Worm (Caenorhabditis elegans) whole organism, L2 larva: Measurements from ENCODE around the gene crm-1.

Experiments used
- elt-1 ChIP-seq: fragments of 150-350 bp; optimal IDR thresholded peaks from 2 replicates; lab custom pipeline; 2014; ENCODE audit warnings: missing biosample characterization, missing genetic modification characterization
- gmeb-1 ChIP-seq: fragments of 150-350 bp; optimal IDR thresholded peaks from 2 replicates; lab custom pipeline; 2014; ENCODE audit warnings: missing biosample characterization, missing genetic modification characterization
- lin-13 ChIP-seq: fragments of 150-350 bp; optimal IDR thresholded peaks from 2 replicates; lab custom pipeline; 2014; ENCODE audit warnings: missing biosample characterization, missing genetic modification reagents, missing genetic modification characterization
- nhr-11 ChIP-seq: fragments of 150-350 bp; optimal IDR thresholded peaks from 2 replicates; lab custom pipeline; 2014; ENCODE audit warnings: missing biosample characterization, missing genetic modification characterization
- nhr-23 ChIP-seq: fragments of 150-350 bp; optimal IDR thresholded peaks from 2 replicates; lab custom pipeline; 2014; ENCODE audit warnings: missing biosample characterization, missing genetic modification reagents, missing genetic modification characterization
- nhr-237 ChIP-seq: fragments of 150-350 bp; optimal IDR thresholded peaks from 2 replicates; lab custom pipeline; 2014; ENCODE audit warnings: missing biosample characterization, missing genetic modification characterization
- nhr-25 ChIP-seq: fragments of 150-350 bp; sonication (generic microtip); optimal IDR thresholded peaks from 3 replicates; lab custom pipeline; 2014; ENCODE audit warnings: missing biosample characterization, missing genetic modification characterization
- sma-3 ChIP-seq: sonication (generic microtip); optimal IDR thresholded peaks from 2 replicates; lab custom pipeline; 2016; ENCODE audit warnings: missing genetic modification reagents, missing genetic modification characterization, missing compliant biosample characterization
- unc-55 ChIP-seq: fragments of 150-350 bp; sonication (generic microtip); optimal IDR thresholded peaks from 3 replicates; lab custom pipeline; 2014; ENCODE audit warnings: missing biosample characterization, missing genetic modification reagents, missing genetic modification characterization
- ztf-1 ChIP-seq: fragments of 200-800 bp; sonication (Bioruptor generic); conservative IDR thresholded peaks from 2 replicates; pipeline ENCODE4 v1.3.6; 2022; ENCODE audit warnings: missing genetic modification characterization, missing compliant biosample characterization
- ztf-4 ChIP-seq: fragments of 150-350 bp; optimal IDR thresholded peaks from 2 replicates; lab custom pipeline; 2014; ENCODE audit warnings: missing biosample characterization, missing genetic modification characterization

DNA sequence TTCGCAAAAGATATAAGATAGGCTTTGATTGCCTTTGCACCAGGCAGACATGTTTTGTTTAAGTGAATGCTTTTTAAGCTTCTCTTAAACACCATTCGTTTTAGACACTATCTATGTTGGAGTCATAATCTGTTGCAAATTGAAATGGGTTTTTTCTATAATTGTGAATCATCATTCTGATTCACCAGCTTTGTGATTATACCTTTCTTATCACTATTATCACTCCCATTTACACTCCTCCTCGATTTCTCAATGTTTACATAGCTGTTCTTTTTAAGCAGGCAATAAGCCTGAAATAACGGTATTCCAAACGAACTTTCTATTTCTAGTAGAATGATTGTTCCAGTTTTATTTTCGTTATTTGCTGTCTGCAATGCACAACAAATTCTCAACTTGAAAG is 34.8 kb downstream of the crm-1 start, which contains the start of gene B0024.4:
- TF ChIP-seq nhr-25 (tag; lab: Kevin White, UChicago): no peak
- no peak for TF ChIP-seq nhr-11 (tag; lab: Kevin White, UChicago)
- no peak for TF ChIP-seq sma-3 (GFP tag; lab: Kevin White, UChicago)
- no peak for TF ChIP-seq lin-13 (GFP tag; lab: Kevin White, UChicago)
- TF ChIP-seq ztf-4: no peak
- no peak for TF ChIP-seq nhr-237 (tag; lab: Kevin White, UChicago)
- no peak for TF ChIP-seq gmeb-1 (tag; lab: Kevin White, UChicago)
- TF ChIP-seq elt-1 (tag; lab: Kevin White, UChicago): no peak
- TF ChIP-seq ztf-1 (GFP tag; lab: Robert Waterston, UW): no peak
- no peak for TF ChIP-seq unc-55
- TF ChIP-seq nhr-23 (tag; lab: Kevin White, UChicago): no peak
